Fruit fly (Drosophila melanogaster) whole organism, embryonic: ENCODE results near the gene TyrRS.
A peak's percentile ranks its signal among the peaks of the same experiment; 100 is the strongest.

ENCODE experiments used
- Abd-B ChIP-seq: fragments of 200-800 bp; sonication (Bioruptor generic); optimal IDR thresholded peaks from 2 replicates; lab custom pipeline; 2018; ENCODE audit warnings: missing biosample characterization, mild to moderate bottlenecking, missing genetic modification characterization, moderate library complexity
- Adf1 ChIP-seq: fragments of 200-800 bp; sonication (Bioruptor generic); IDR thresholded peaks from 2 replicates; pipeline ENCODE4 v1.3.6; 2022; ENCODE audit warnings: missing biosample characterization, missing genetic modification characterization
- Bgb ChIP-seq: fragments of 200-800 bp; sonication (Bioruptor generic); IDR thresholded peaks from 2 replicates; pipeline ENCODE4 v1.3.6; 2022; ENCODE audit warnings: missing biosample characterization, missing genetic modification characterization; ENCODE audit not compliant: partially characterized antibody
- Bteb2 ChIP-seq: fragments of 200-800 bp; sonication (Bioruptor generic); optimal IDR thresholded peaks from 2 replicates; lab custom pipeline; 2016; ENCODE audit warnings: missing biosample characterization, missing genetic modification characterization
- CG1024 ChIP-seq: fragments of 200-800 bp; sonication (Bioruptor generic); IDR thresholded peaks from 2 replicates; pipeline ENCODE4 v1.3.6; 2022; ENCODE audit warnings: missing biosample characterization, missing genetic modification characterization
- CG10366 ChIP-seq: fragments of 200-800 bp; sonication (Bioruptor generic); IDR thresholded peaks from 2 replicates; pipeline ENCODE4 v1.3.6; 2022; ENCODE audit warnings: missing biosample characterization, missing genetic modification characterization
- CG10959 ChIP-seq: fragments of 200-800 bp; sonication (Bioruptor generic); IDR thresholded peaks from 2 replicates; pipeline ENCODE4 v1.3.6; 2022; ENCODE audit warnings: missing biosample characterization, missing genetic modification characterization
- CG13624 ChIP-seq: fragments of 200-800 bp; sonication (Bioruptor generic); optimal IDR thresholded peaks from 2 replicates; lab custom pipeline; 2016; ENCODE audit warnings: missing biosample characterization, missing genetic modification characterization
- CG13894 ChIP-seq: fragments of 200-800 bp; sonication (Bioruptor generic); optimal IDR thresholded peaks from 3 replicates; lab custom pipeline; 2018; ENCODE audit warnings: missing biosample characterization, mild to moderate bottlenecking, missing genetic modification characterization, moderate library complexity
- CG14710 ChIP-seq: fragments of 200-800 bp; sonication (Bioruptor generic); optimal IDR thresholded peaks from 3 replicates; lab custom pipeline; 2019; ENCODE audit warnings: missing biosample characterization, mild to moderate bottlenecking, missing genetic modification characterization, moderate library complexity
- CG16863 ChIP-seq: fragments of 200-800 bp; sonication (Bioruptor generic); optimal IDR thresholded peaks from 3 replicates; lab custom pipeline; 2016; ENCODE audit warnings: missing biosample characterization, missing genetic modification characterization
- CG18619 ChIP-seq: fragments of 200-800 bp; sonication (Bioruptor generic); optimal IDR thresholded peaks from 3 replicates; lab custom pipeline; 2017; ENCODE audit warnings: missing biosample characterization, mild to moderate bottlenecking, missing genetic modification characterization
- CG2202 ChIP-seq: fragments of 200-800 bp; sonication (Bioruptor generic); optimal IDR thresholded peaks from 2 replicates; lab custom pipeline; 2018; ENCODE audit warnings: missing biosample characterization, mild to moderate bottlenecking, missing genetic modification characterization
- CG31441 ChIP-seq: fragments of 200-800 bp; sonication (Bioruptor generic); IDR thresholded peaks from 2 replicates; pipeline ENCODE4 v1.3.6; 2022; ENCODE audit warnings: missing biosample characterization, missing genetic modification characterization
- CG3407 ChIP-seq: fragments of 200-800 bp; sonication (Bioruptor generic); optimal IDR thresholded peaks from 2 replicates; lab custom pipeline; 2018; ENCODE audit warnings: missing biosample characterization, mild to moderate bottlenecking, missing genetic modification characterization
- CG34422 ChIP-seq: fragments of 200-800 bp; sonication (Bioruptor generic); IDR thresholded peaks from 3 replicates; pipeline ENCODE4 v1.3.6; 2022; ENCODE audit warnings: missing biosample characterization, missing genetic modification characterization
- CG3995 ChIP-seq: fragments of 200-800 bp; sonication (Bioruptor generic); optimal IDR thresholded peaks from 3 replicates; lab custom pipeline; 2016; ENCODE audit warnings: missing biosample characterization, missing genetic modification characterization
- CG4820 ChIP-seq: fragments of 200-800 bp; sonication (Bioruptor generic); optimal IDR thresholded peaks from 3 replicates; lab custom pipeline; 2016; ENCODE audit warnings: missing biosample characterization, missing genetic modification characterization
- CG6854 ChIP-seq: fragments of 200-800 bp; sonication (Bioruptor generic); optimal IDR thresholded peaks from 3 replicates; lab custom pipeline; 2017; ENCODE audit warnings: missing biosample characterization, mild to moderate bottlenecking, missing genetic modification characterization
- CG7786 ChIP-seq: fragments of 200-800 bp; sonication (Bioruptor generic); optimal IDR thresholded peaks from 2 replicates; lab custom pipeline; 2016; ENCODE audit warnings: missing biosample characterization, missing genetic modification characterization
- CG8089 ChIP-seq: fragments of 200-800 bp; sonication (Bioruptor generic); optimal IDR thresholded peaks from 3 replicates; lab custom pipeline; 2016; ENCODE audit warnings: missing biosample characterization, missing genetic modification characterization
- CG8924 ChIP-seq: fragments of 200-800 bp; optimal IDR thresholded peaks from 3 replicates; lab custom pipeline; 2019; ENCODE audit warnings: missing biosample characterization, mild to moderate bottlenecking, missing genetic modification characterization, moderate library complexity
- Camta ChIP-seq: fragments of 200-800 bp; sonication (Bioruptor generic); optimal IDR thresholded peaks from 2 replicates; lab custom pipeline; 2016; ENCODE audit warnings: missing biosample characterization, missing genetic modification characterization
- Deaf1 ChIP-seq: fragments of 200-800 bp; optimal IDR thresholded peaks from 3 replicates; lab custom pipeline; 2019; ENCODE audit warnings: missing biosample characterization, mild to moderate bottlenecking, missing genetic modification characterization, moderate library complexity
- ERR ChIP-seq: fragments of 200-800 bp; sonication (Bioruptor generic); optimal IDR thresholded peaks from 2 replicates; lab custom pipeline; 2016; ENCODE audit warnings: missing biosample characterization, missing genetic modification characterization
- GATAe ChIP-seq: fragments of 200-800 bp; sonication (Bioruptor generic); conservative IDR thresholded peaks from 2 replicates; pipeline ENCODE4 v1.3.6; 2022; ENCODE audit warnings: missing biosample characterization, missing genetic modification characterization
- H15 ChIP-seq: fragments of 200-800 bp; sonication (Bioruptor generic); IDR thresholded peaks from 3 replicates; pipeline ENCODE4 v1.3.6; 2022; ENCODE audit warnings: missing biosample characterization, missing genetic modification characterization
- Hr39 ChIP-seq: fragments of >200 bp; optimal IDR thresholded peaks from 2 replicates; lab custom pipeline; 2017
- Hr51 ChIP-seq, 2 experiments: fragments of 200-800 bp; sonication (Bioruptor generic); optimal IDR thresholded peaks; 2 replicates in 1 of 2; 3 replicates in 1 of 2; lab custom pipeline; 2016 to 2018; ENCODE audit warnings: missing biosample characterization in 2 of 2, missing genetic modification characterization in 2 of 2, mild to moderate bottlenecking in 1 of 2, moderate library complexity in 1 of 2
- Kr ChIP-seq: fragments of 200-800 bp; sonication (Bioruptor generic); optimal IDR thresholded peaks from 2 replicates; lab custom pipeline; 2017; ENCODE audit warnings: missing biosample characterization, mild to moderate bottlenecking, missing genetic modification characterization
- MESR4 ChIP-seq: fragments of 200-800 bp; sonication (Bioruptor generic); optimal IDR thresholded peaks from 2 replicates; lab custom pipeline; 2018; ENCODE audit warnings: missing biosample characterization, mild to moderate bottlenecking, missing genetic modification characterization, moderate library complexity
- Neu2 ChIP-seq: fragments of 200-800 bp; sonication (Bioruptor generic); optimal IDR thresholded peaks from 3 replicates; lab custom pipeline; 2016; ENCODE audit warnings: missing biosample characterization, missing genetic modification characterization, borderline replicate concordance
- PHDP ChIP-seq: fragments of 200-800 bp; sonication (Bioruptor generic); optimal IDR thresholded peaks from 3 replicates; lab custom pipeline; 2018; ENCODE audit warnings: missing biosample characterization, mild to moderate bottlenecking, missing genetic modification characterization, moderate library complexity
- Pdp1 ChIP-seq, 2 experiments: fragments of 200-800 bp; sonication (Bioruptor generic); optimal IDR thresholded peaks; 3 replicates each; lab custom pipeline; 2016; ENCODE audit warnings: missing biosample characterization in 2 of 2, missing genetic modification characterization in 2 of 2, mild to moderate bottlenecking in 1 of 2, moderate library complexity in 1 of 2
- al ChIP-seq: fragments of 200-800 bp; sonication (Bioruptor generic); IDR thresholded peaks from 2 replicates; pipeline ENCODE4 v1.3.6; 2022; ENCODE audit warnings: missing biosample characterization, missing genetic modification characterization
- ap ChIP-seq: fragments of 200-800 bp; sonication (Bioruptor generic); IDR thresholded peaks from 2 replicates; pipeline ENCODE4 v1.3.6; 2022; ENCODE audit warnings: missing biosample characterization, missing genetic modification characterization
- bbx ChIP-seq: fragments of 200-800 bp; sonication (Bioruptor generic); IDR thresholded peaks from 2 replicates; pipeline ENCODE4 v1.3.6; 2022; ENCODE audit warnings: missing biosample characterization, missing genetic modification characterization; ENCODE audit not compliant: partially characterized antibody
- bcd ChIP-seq: fragments of 200-800 bp; sonication (Bioruptor generic); optimal IDR thresholded peaks from 2 replicates; lab custom pipeline; 2017; ENCODE audit warnings: missing biosample characterization, mild to moderate bottlenecking, missing genetic modification characterization
- chif ChIP-seq, 2 experiments: fragments of 200-800 bp; sonication (Bioruptor generic); optimal IDR thresholded peaks; 3 replicates each; lab custom pipeline; 2016; ENCODE audit warnings: missing biosample characterization in 2 of 2, missing genetic modification characterization in 2 of 2
- chm ChIP-seq: fragments of 200-800 bp; sonication (Bioruptor generic); IDR thresholded peaks from 2 replicates; pipeline ENCODE4 v1.3.6; 2022; ENCODE audit warnings: missing biosample characterization, missing genetic modification characterization
- crol ChIP-seq: fragments of 200-800 bp; sonication (Bioruptor generic); IDR thresholded peaks from 2 replicates; pipeline ENCODE4 v1.3.6; 2022; ENCODE audit warnings: missing biosample characterization, missing genetic modification characterization
- dmrt99B ChIP-seq: fragments of 200-800 bp; sonication (Bioruptor generic); optimal IDR thresholded peaks from 2 replicates; lab custom pipeline; 2018; ENCODE audit warnings: missing biosample characterization, mild to moderate bottlenecking, missing genetic modification characterization, moderate library complexity
- dpn ChIP-seq, 2 experiments: fragments of 200-800 bp; sonication (Bioruptor generic); optimal IDR thresholded peaks; 3 replicates each; lab custom pipeline; 2016; ENCODE audit warnings: missing biosample characterization in 2 of 2, missing genetic modification characterization in 2 of 2
- fd3F ChIP-seq: fragments of 200-800 bp; sonication (Bioruptor generic); optimal IDR thresholded peaks from 2 replicates; lab custom pipeline; 2018; ENCODE audit warnings: missing biosample characterization, mild to moderate bottlenecking, missing genetic modification characterization, moderate library complexity
- her ChIP-seq: fragments of 200-800 bp; sonication (Bioruptor generic); optimal IDR thresholded peaks from 2 replicates; lab custom pipeline; 2016; ENCODE audit warnings: missing biosample characterization, missing genetic modification characterization
- ind ChIP-seq: fragments of 200-800 bp; sonication (Bioruptor generic); optimal IDR thresholded peaks from 3 replicates; lab custom pipeline; 2016; ENCODE audit warnings: missing biosample characterization, missing genetic modification characterization
- nerfin-2 ChIP-seq: fragments of 200-800 bp; sonication (Bioruptor generic); IDR thresholded peaks from 2 replicates; pipeline ENCODE4 v1.3.6; 2022; ENCODE audit warnings: missing biosample characterization, missing genetic modification characterization; ENCODE audit not compliant: partially characterized antibody
- ranshi ChIP-seq: fragments of 200-800 bp; sonication (Bioruptor generic); IDR thresholded peaks from 2 replicates; pipeline ENCODE4 v1.3.6; 2022; ENCODE audit warnings: missing biosample characterization, missing genetic modification characterization
- ro ChIP-seq: fragments of 200-800 bp; sonication (Bioruptor generic); IDR thresholded peaks from 2 replicates; pipeline ENCODE4 v1.3.6; 2022; ENCODE audit warnings: missing biosample characterization, missing genetic modification characterization
- schlank ChIP-seq: fragments of 200-800 bp; sonication (Bioruptor generic); optimal IDR thresholded peaks from 2 replicates; lab custom pipeline; 2018; ENCODE audit warnings: missing biosample characterization, mild to moderate bottlenecking, missing genetic modification characterization
- so ChIP-seq: fragments of 200-800 bp; sonication (Bioruptor generic); IDR thresholded peaks from 3 replicates; pipeline ENCODE4 v1.3.6; 2022; ENCODE audit warnings: missing biosample characterization, missing genetic modification characterization

Gene TyrRS

dm6 chr3L:16412394-16412950 lies 6.6 kb downstream of the TyrRS start, which contains the start of gene Serinc (continued):
- no peak for TF ChIP-seq CG31441 (GFP tag; lab: Robert Waterston, UW)
- TF ChIP-seq nerfin-2 (GFP tag; lab: Robert Waterston, UW): peak; percentile 90
- no peak for TF ChIP-seq CG7786
- TF ChIP-seq Hr51 (GFP tag; optimal IDR thresholded peaks at IDR 0.05; lab: Kevin White, UChicago): peak in 1 of 2 experiments; percentile 39
- peak; percentile 65 for TF ChIP-seq bcd (GFP tag; lab: Kevin White, UChicago)
- TF ChIP-seq CG13894 (tag; lab: Kevin White, UChicago): no peak
- no peak for TF ChIP-seq CG1024 (GFP tag; lab: Robert Waterston, UW)
- no peak for TF ChIP-seq ro (GFP tag; lab: Robert Waterston, UW)
- TF ChIP-seq Adf1 (GFP tag; lab: Robert Waterston, UW): no peak
- TF ChIP-seq CG6854 (GFP tag; lab: Kevin White, UChicago): no peak
- TF ChIP-seq ranshi (GFP tag; lab: Robert Waterston, UW): 0 out of 2 replicates have a peak, but pooled peaks have one; percentile 42
- peak; percentile 40 for TF ChIP-seq PHDP (tag; lab: Kevin White, UChicago)
- TF ChIP-seq Pdp1 (GFP tag; optimal IDR thresholded peaks at IDR 0.05; lab: Kevin White, UChicago): peak; percentile 41 to 47
- no peak for TF ChIP-seq Kr
- TF ChIP-seq Deaf1 (tag; lab: Kevin White, UChicago): no peak
- no peak for TF ChIP-seq CG10959 (GFP tag; lab: Robert Waterston, UW)
- TF ChIP-seq GATAe (GFP tag; lab: Robert Waterston, UW): no peak
- TF ChIP-seq chm (GFP tag; lab: Robert Waterston, UW): no peak
- TF ChIP-seq CG2202: peak; percentile 30
- peak; percentile 36 for TF ChIP-seq CG8089
- peak; percentile 59 for TF ChIP-seq ind
- no peak for TF ChIP-seq her (GFP tag; lab: Kevin White, UChicago)
- TF ChIP-seq crol (GFP tag; lab: Robert Waterston, UW): no peak
- peak; percentile 92 for TF ChIP-seq CG3995
- TF ChIP-seq dmrt99B (tag; lab: Kevin White, UChicago): no peak
- peak; percentile 63 for TF ChIP-seq CG4820 (GFP tag; lab: Kevin White, UChicago)
- TF ChIP-seq CG16863 (GFP tag; lab: Kevin White, UChicago): peak; percentile 55
- TF ChIP-seq CG3407 (GFP tag; lab: Kevin White, UChicago): peak; percentile 56
- TF ChIP-seq CG18619: peak; percentile 48
- no peak for TF ChIP-seq Hr39 (lab: Kevin White, UChicago)
- TF ChIP-seq so (GFP tag; lab: Robert Waterston, UW): no peak
- peak; percentile 50 to 59 for TF ChIP-seq dpn (GFP tag; optimal IDR thresholded peaks at IDR 0.05; lab: Kevin White, UChicago)
- TF ChIP-seq CG34422 (GFP tag; lab: Robert Waterston, UW): 0 out of 3 replicates have a peak, but pooled peaks have one; percentile 14
- peak; percentile 97 for TF ChIP-seq bbx
- TF ChIP-seq CG13624 (GFP tag; lab: Kevin White, UChicago): peak; percentile 68
- TF ChIP-seq al (GFP tag; lab: Robert Waterston, UW): 0 out of 2 replicates have a peak, but pooled peaks have one; percentile 34
- no peak for TF ChIP-seq H15 (GFP tag; lab: Robert Waterston, UW)
- peak; percentile 54 for TF ChIP-seq Camta (GFP tag; lab: Kevin White, UChicago)
- peak; percentile 12 to 41 for TF ChIP-seq chif (GFP tag; optimal IDR thresholded peaks at IDR 0.05; lab: Kevin White, UChicago)
- peak; percentile 40 for TF ChIP-seq Bteb2 (GFP tag; lab: Kevin White, UChicago)
- peak; percentile 86 for TF ChIP-seq CG14710
- TF ChIP-seq Abd-B (GFP tag; lab: Kevin White, UChicago): peak; percentile 55
- peak; percentile 83 for TF ChIP-seq CG8924 (tag; lab: Kevin White, UChicago)
- TF ChIP-seq ERR (GFP tag; lab: Kevin White, UChicago): no peak
- peak; percentile 73 for TF ChIP-seq MESR4
- no peak for TF ChIP-seq schlank (tag; lab: Kevin White, UChicago)
- TF ChIP-seq Bgb (GFP tag; lab: Robert Waterston, UW): peak; percentile 98
- no peak for TF ChIP-seq CG10366 (GFP tag; lab: Robert Waterston, UW)
- TF ChIP-seq Neu2 (GFP tag; lab: Kevin White, UChicago): no peak
- no peak for TF ChIP-seq ap (GFP tag; lab: Robert Waterston, UW)
- peak; percentile 17 for TF ChIP-seq fd3F
